Worm (Caenorhabditis elegans) whole organism, L2 larva: ENCODE measurements around the gene txt-18.

Source experiments
- C34F6.9 ChIP-seq: fragments of 150-350 bp; optimal IDR thresholded peaks from 2 replicates; lab custom pipeline; 2014; ENCODE audit warnings: missing biosample characterization, missing genetic modification characterization
- F13H6.1 ChIP-seq: sonication (generic microtip); optimal IDR thresholded peaks from 2 replicates; lab custom pipeline; 2016; ENCODE audit warnings: missing genetic modification characterization, missing compliant biosample characterization
- R02D3.7 ChIP-seq: fragments of 150-350 bp; optimal IDR thresholded peaks from 2 replicates; lab custom pipeline; 2014; ENCODE audit warnings: missing biosample characterization, missing genetic modification characterization
- alr-1 ChIP-seq: fragments of 150-350 bp; optimal IDR thresholded peaks from 2 replicates; lab custom pipeline; 2014; ENCODE audit warnings: missing biosample characterization, missing genetic modification characterization
- ama-1 ChIP-seq: fragments of 150-350 bp; optimal IDR thresholded peaks from 2 replicates; lab custom pipeline; 2018; ENCODE audit warnings: inconsistent platforms
- blmp-1 ChIP-seq: sonication (generic microtip); optimal IDR thresholded peaks from 2 replicates; lab custom pipeline; 2017; ENCODE audit warnings: missing genetic modification characterization, mild to moderate bottlenecking, missing compliant biosample characterization, antibody characterized with exemption, moderate library complexity; ENCODE audit not compliant: insufficient read depth
- ceh-16 ChIP-seq: fragments of 150-350 bp; optimal IDR thresholded peaks from 2 replicates; lab custom pipeline; 2014; ENCODE audit warnings: missing biosample characterization, missing genetic modification characterization
- dmd-4 ChIP-seq: sonication (generic microtip); optimal IDR thresholded peaks from 2 replicates; lab custom pipeline; 2017; ENCODE audit warnings: missing biosample characterization, missing genetic modification characterization
- fos-1 ChIP-seq: fragments of 150-350 bp; optimal IDR thresholded peaks from 2 replicates; lab custom pipeline; 2014; ENCODE audit warnings: missing biosample characterization, missing genetic modification characterization
- gmeb-1 ChIP-seq: fragments of 150-350 bp; optimal IDR thresholded peaks from 2 replicates; lab custom pipeline; 2014; ENCODE audit warnings: missing biosample characterization, missing genetic modification characterization
- lin-11 ChIP-seq: fragments of 150-350 bp; sonication (generic microtip); optimal IDR thresholded peaks from 2 replicates; lab custom pipeline; 2014; ENCODE audit warnings: missing biosample characterization, missing genetic modification characterization, inconsistent platforms, mixed read lengths
- lin-39 ChIP-seq: fragments of 150-350 bp; optimal IDR thresholded peaks from 2 replicates; lab custom pipeline; 2014; ENCODE audit warnings: missing biosample characterization, missing genetic modification reagents, missing genetic modification characterization
- mab-5 ChIP-seq: fragments of 150-350 bp; optimal IDR thresholded peaks from 2 replicates; lab custom pipeline; 2014; ENCODE audit warnings: missing biosample characterization, missing genetic modification characterization
- mdl-1 ChIP-seq, 2 experiments: fragments of 150-350 bp in 1 of 2; sonication (generic microtip) in 1 of 2; optimal IDR thresholded peaks; 2 replicates each; lab custom pipeline; 2017; ENCODE audit warnings: missing biosample characterization in 2 of 2, missing genetic modification characterization in 2 of 2
- nhr-129 ChIP-seq: fragments of 150-350 bp; optimal IDR thresholded peaks from 2 replicates; lab custom pipeline; 2014; ENCODE audit warnings: missing biosample characterization, missing genetic modification characterization
- nhr-21 ChIP-seq: fragments of 150-350 bp; optimal IDR thresholded peaks from 2 replicates; lab custom pipeline; 2014; ENCODE audit warnings: missing biosample characterization, missing genetic modification characterization
- nhr-23 ChIP-seq: fragments of 150-350 bp; optimal IDR thresholded peaks from 2 replicates; lab custom pipeline; 2014; ENCODE audit warnings: missing biosample characterization, missing genetic modification reagents, missing genetic modification characterization
- nhr-25 ChIP-seq: fragments of 150-350 bp; sonication (generic microtip); optimal IDR thresholded peaks from 3 replicates; lab custom pipeline; 2014; ENCODE audit warnings: missing biosample characterization, missing genetic modification characterization
- nhr-77 ChIP-seq: fragments of 150-350 bp; optimal IDR thresholded peaks from 2 replicates; lab custom pipeline; 2014; ENCODE audit warnings: missing biosample characterization, missing genetic modification characterization
- peb-1 ChIP-seq: fragments of 150-350 bp; optimal IDR thresholded peaks from 2 replicates; lab custom pipeline; 2014; ENCODE audit warnings: missing biosample characterization, missing genetic modification characterization
- sem-4 ChIP-seq: fragments of 150-350 bp; optimal IDR thresholded peaks from 2 replicates; lab custom pipeline; 2014; ENCODE audit warnings: missing biosample characterization, missing genetic modification reagents, missing genetic modification characterization
- skn-1 ChIP-seq: sonication (generic microtip); optimal IDR thresholded peaks from 2 replicates; lab custom pipeline; 2017; ENCODE audit warnings: missing biosample characterization, missing genetic modification characterization
- sma-3 ChIP-seq: sonication (generic microtip); optimal IDR thresholded peaks from 2 replicates; lab custom pipeline; 2016; ENCODE audit warnings: missing genetic modification reagents, missing genetic modification characterization, missing compliant biosample characterization
- snpc-4 ChIP-seq: fragments of 150-350 bp; optimal IDR thresholded peaks from 2 replicates; lab custom pipeline; 2014; ENCODE audit warnings: missing biosample characterization, missing genetic modification characterization
- unc-39 ChIP-seq: fragments of 150-350 bp; optimal IDR thresholded peaks from 2 replicates; lab custom pipeline; 2014; ENCODE audit warnings: missing biosample characterization, missing genetic modification characterization
- unc-55 ChIP-seq: fragments of 150-350 bp; sonication (generic microtip); optimal IDR thresholded peaks from 3 replicates; lab custom pipeline; 2014; ENCODE audit warnings: missing biosample characterization, missing genetic modification reagents, missing genetic modification characterization
- unc-62 ChIP-seq: fragments of 150-350 bp; optimal IDR thresholded peaks from 2 replicates; lab custom pipeline; 2014; ENCODE audit warnings: missing biosample characterization, missing genetic modification reagents, missing genetic modification characterization
- zag-1 ChIP-seq: fragments of 150-350 bp; optimal IDR thresholded peaks from 2 replicates; lab custom pipeline; 2014; ENCODE audit warnings: missing biosample characterization, missing genetic modification characterization
- ztf-11 ChIP-seq: sonication (generic microtip); optimal IDR thresholded peaks from 2 replicates; lab custom pipeline; 2017; ENCODE audit warnings: missing biosample characterization, missing genetic modification characterization
- ztf-4 ChIP-seq: fragments of 150-350 bp; optimal IDR thresholded peaks from 2 replicates; lab custom pipeline; 2014; ENCODE audit warnings: missing biosample characterization, missing genetic modification characterization

txt-18 gene

DNA sequence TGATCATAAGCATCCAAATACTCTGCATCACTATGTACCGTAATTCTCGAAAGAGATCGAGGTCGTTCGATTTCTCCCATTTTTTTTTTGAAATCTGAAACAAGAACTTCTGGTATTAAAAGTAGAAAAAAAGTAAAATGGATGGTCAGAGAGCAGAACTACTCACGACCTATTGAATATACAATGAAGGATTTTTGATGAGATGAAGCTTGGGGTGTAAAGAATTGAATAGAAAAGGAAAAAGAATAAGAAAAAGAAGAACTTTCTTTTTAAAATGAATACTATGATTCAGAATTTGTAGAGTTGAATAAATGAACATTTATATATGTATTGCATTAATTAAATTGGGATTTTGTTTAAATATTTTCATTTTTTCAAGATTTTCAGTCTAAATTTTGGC is 10.0 kb upstream of the txt-18 start, which contains the start of gene ttc-39B:
ttc-39B (minus strand) TSS at position 101 of the 400 bp plus-strand sequence.
- TF ChIP-seq mab-5 (tag; lab: Kevin White, UChicago): no peak
- no peak for TF ChIP-seq sma-3 (GFP tag; lab: Kevin White, UChicago)
- TF ChIP-seq skn-1 (tag; lab: Kevin White, UChicago): no peak
- TF ChIP-seq ztf-4 (tag; lab: Kevin White, UChicago): no peak
- TF ChIP-seq nhr-129 (tag; lab: Kevin White, UChicago): no peak
- no peak for TF ChIP-seq ceh-16 (tag; lab: Kevin White, UChicago)
- TF ChIP-seq ama-1: no peak
- no peak for TF ChIP-seq nhr-25 (tag; lab: Kevin White, UChicago)
- TF ChIP-seq F13H6.1 (tag; lab: Kevin White, UChicago): no peak
- no peak for TF ChIP-seq nhr-21 (tag; lab: Kevin White, UChicago)
- no peak for TF ChIP-seq lin-39 (tag; lab: Kevin White, UChicago)
- TF ChIP-seq blmp-1 (tag; lab: Kevin White, UChicago): no peak
- no peak for TF ChIP-seq unc-55 (GFP tag; lab: Kevin White, UChicago)
- no peak for TF ChIP-seq unc-39 (tag; lab: Kevin White, UChicago)
- no peak for TF ChIP-seq fos-1 (tag; lab: Kevin White, UChicago)
- TF ChIP-seq zag-1 (tag; lab: Kevin White, UChicago): no peak
- no peak for TF ChIP-seq sem-4 (tag; lab: Kevin White, UChicago)

DNA sequence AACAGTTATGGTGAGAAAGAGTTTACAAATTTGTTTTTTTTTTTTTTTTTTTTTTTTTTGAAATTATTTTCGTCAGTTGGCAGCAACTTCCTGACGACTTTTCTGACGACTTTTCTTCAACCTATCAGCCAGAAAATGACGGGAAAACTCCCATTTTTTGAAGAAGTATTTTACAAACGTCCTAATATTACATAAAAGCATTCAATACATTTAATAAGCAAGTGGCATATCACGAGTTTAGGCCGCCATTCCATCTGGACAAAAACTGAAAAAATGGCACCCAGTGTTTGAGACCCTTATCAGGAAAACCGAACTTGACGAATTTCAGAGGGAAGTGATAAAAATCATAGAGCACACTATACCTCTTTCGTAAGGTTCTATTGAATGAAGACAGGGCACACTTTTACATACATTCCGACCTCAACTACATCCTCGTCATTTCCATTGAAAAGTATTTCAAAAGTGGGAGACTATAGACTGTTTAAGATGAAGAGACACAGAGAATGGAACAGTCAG is 9.1 kb upstream of the txt-18 start:
- TF ChIP-seq fos-1 (tag; lab: Kevin White, UChicago) (peak; percentile 33), ceh-16 (tag; lab: Kevin White, UChicago) (no peak)
- TF ChIP-seq, all 48 proteins: peak for 1

DNA sequence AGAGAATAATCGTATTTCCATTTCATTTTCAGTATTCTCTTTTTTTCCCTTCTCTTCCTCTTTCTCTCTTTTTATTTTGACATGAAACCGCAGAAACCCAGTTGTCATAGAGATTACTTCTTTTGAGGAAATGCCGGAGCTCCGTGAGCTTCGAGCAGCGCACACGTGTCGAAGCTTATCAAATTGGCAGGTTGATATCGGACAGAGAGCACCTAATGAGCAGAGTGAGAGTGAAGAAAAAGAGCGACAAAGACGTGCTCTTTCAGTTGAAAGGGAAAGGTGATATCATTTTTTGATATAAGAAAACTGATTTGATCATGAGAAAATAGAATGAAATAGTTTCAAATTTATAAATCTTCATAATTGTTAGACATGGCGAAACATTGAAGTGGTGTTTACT is 8.5 kb upstream of the txt-18 start, which contains the start of gene C32D5.14:
C32D5.14 (plus strand) TSS at position 131 of the 400 bp plus-strand sequence.
- TF ChIP-seq ztf-11 (tag; lab: Kevin White, UChicago) (no peak), dmd-4 (tag; lab: Kevin White, UChicago) (no peak), lin-11 (peak; percentile 20), mdl-1 (tag; optimal IDR thresholded peaks at IDR 0.05; lab: Kevin White, UChicago) (no peak), snpc-4 (tag; lab: Kevin White, UChicago) (no peak), fos-1 (tag; lab: Kevin White, UChicago) (peak; percentile 53), unc-55 (GFP tag; lab: Kevin White, UChicago) (no peak), blmp-1 (tag; lab: Kevin White, UChicago) (no peak), nhr-21 (tag; lab: Kevin White, UChicago) (peak; percentile 23), nhr-23 (no peak), peb-1 (tag; lab: Kevin White, UChicago) (no peak), R02D3.7 (tag; lab: Kevin White, UChicago) (no peak), gmeb-1 (tag; lab: Kevin White, UChicago) (no peak)

DNA sequence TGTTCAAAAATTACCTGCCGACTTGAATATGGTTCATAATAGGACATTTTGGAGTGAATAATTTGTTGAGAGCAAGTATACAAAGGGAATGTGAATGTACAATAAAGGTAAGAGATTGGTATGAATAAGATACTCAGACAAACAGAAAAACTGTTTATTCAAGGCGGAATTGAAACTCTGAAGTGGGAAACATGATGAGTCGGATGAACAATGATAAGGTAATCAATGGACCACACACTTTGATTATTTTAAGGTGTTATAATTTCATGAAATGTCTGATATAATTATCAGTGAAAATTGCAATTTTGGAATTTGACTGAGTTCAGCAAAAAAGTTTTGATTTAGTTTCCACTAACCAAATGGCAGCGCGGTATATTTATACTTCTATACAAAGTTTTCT is 4.4 kb upstream of the txt-18 start:
- peak; percentile 46 for TF ChIP-seq fos-1 (tag; lab: Kevin White, UChicago)
- no peak for TF ChIP-seq C34F6.9 (tag; lab: Kevin White, UChicago)
- no peak for TF ChIP-seq alr-1 (tag; lab: Kevin White, UChicago)
- TF ChIP-seq, all 48 proteins: peak for 1

DNA sequence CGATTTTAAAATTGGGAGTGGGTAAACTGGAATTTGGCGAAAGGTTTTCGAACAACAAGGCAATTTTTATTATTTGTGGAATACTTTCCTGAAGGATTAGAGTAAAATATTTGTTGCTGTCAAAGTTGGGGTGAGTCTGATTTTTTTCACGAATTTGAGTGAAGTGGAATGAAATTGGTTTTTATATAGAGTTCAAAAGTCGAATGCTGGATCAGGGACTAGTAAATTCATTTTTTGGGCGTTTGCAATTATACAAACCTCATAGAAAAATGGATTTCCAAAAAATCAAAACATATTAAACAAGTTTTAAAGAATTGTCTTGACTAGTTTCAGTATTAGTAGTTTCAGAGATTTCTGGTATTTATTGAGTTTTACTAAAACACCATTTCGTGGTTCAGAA is 3.9 kb upstream of the txt-18 start, which contains the start of gene C32D5.7:
C32D5.7 (minus strand) TSS at position 101 of the 400 bp plus-strand sequence.
- TF ChIP-seq skn-1 (tag; lab: Kevin White, UChicago) (no peak), unc-62 (GFP tag; lab: Kevin White, UChicago) (no peak)

DNA sequence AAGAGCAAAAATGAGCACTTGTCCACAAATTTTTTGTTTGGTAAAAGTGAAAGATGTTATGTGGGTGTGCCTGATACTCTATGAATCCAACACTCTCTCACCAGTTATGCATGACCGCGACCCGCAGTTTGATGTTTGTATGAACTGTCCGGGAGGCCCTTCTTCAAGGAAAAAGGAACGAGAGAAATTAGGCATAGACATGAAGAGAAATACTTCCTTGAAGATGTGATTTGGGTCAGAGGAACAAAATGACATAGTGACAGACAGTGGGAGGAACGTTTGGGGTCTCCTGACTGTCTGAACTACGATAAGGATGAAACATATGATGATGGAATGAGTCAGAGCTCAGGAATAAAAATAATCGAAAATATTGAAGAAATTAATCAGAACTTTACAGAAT is 2.8 kb upstream of the txt-18 start:
- TF ChIP-seq fos-1 (tag; lab: Kevin White, UChicago): peak; percentile 42
- no peak for TF ChIP-seq nhr-77 (tag; lab: Kevin White, UChicago)
